Worm (Caenorhabditis elegans): ENCODE data around the gene sto-5.
A peak's percentile ranks its signal among the peaks of the same experiment; 100 is the strongest.

sto-5 gene

DNA sequence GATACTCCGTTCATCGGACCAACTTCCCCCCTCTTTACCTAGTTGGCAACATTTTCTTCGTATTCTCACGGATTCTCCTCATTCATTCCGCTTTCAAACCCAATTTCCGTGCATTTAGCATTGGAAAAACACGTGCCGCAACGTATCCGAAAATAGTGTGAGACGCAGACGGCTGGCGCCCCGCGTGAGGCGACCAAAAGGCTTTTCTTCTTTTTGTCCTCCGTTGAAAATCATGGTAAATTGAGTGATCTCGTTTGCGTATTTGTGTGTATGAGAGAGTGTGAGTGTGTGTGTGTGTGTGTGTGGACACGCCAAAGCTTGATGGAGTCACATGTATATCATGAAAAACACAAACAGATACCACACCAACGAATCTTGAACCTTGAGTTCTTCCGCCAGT is 28.4 kb downstream of the sto-5 start (continued):
- TF ChIP-seq fkh-8 (tag; optimal IDR thresholded peaks at IDR 0.05) (peak; percentile 98), C16A3.4 (tag; optimal IDR thresholded peaks at IDR 0.05) (peak; percentile 84), ceh-63 (GFP tag; optimal IDR thresholded peaks at IDR 0.05) (no peak), F16B12.6 (tag; optimal IDR thresholded peaks at IDR 0.05) (no peak), egl-13 (tag; optimal IDR thresholded peaks at IDR 0.05) (peak; percentile 90), snu-23 (GFP tag; optimal IDR thresholded peaks at IDR 0.05) (peak; percentile 97), fkh-4 (tag; optimal IDR thresholded peaks at IDR 0.05; ENCODE audit: borderline replicate concordance) (no peak), nhr-90 (tag; optimal IDR thresholded peaks at IDR 0.05; ENCODE audit: poor library complexity) (peak; percentile 89), nhr-19 (GFP tag; conservative IDR thresholded peaks at IDR 0.05) (peak; percentile 91), nhr-12 (tag; optimal IDR thresholded peaks at IDR 0.05) (no peak), egl-27 (tag; optimal IDR thresholded peaks at IDR 0.05) (peak; percentile 69 to 77), zip-4 (GFP tag; optimal IDR thresholded peaks at IDR 0.05) (peak; percentile 46), rnt-1 (tag; optimal IDR thresholded peaks at IDR 0.05) (peak; percentile 86), aha-1 (tag; optimal IDR thresholded peaks at IDR 0.05) (peak; percentile 11), ceh-82 (tag; optimal IDR thresholded peaks at IDR 0.05) (peak; percentile 72 to 86 (median 81)), mab-9 (GFP tag; IDR thresholded peaks at IDR 0.05) (peak; percentile 56; the same call in 1 of the 2 replicates), fos-1 (tag; optimal IDR thresholded peaks at IDR 0.05) (peak; percentile 74), fkh-10 (GFP tag; optimal IDR thresholded peaks at IDR 0.05) (peak; percentile 98), dsc-1 (tag; optimal IDR thresholded peaks at IDR 0.05) (peak; percentile 86), efl-3 (GFP tag; optimal IDR thresholded peaks at IDR 0.05) (no peak), pag-3 (tag; optimal IDR thresholded peaks at IDR 0.05; ENCODE audit: borderline replicate concordance, insufficient read depth) (no peak), unc-30 (tag; optimal IDR thresholded peaks at IDR 0.05) (no peak), C04F5.9 (tag; optimal IDR thresholded peaks at IDR 0.05) (no peak), nhr-11 (tag; optimal IDR thresholded peaks at IDR 0.05) (peak; percentile 85), swsn-7 (tag; optimal IDR thresholded peaks at IDR 0.05) (peak; percentile 92), ztf-4 (tag; optimal IDR thresholded peaks at IDR 0.05) (peak; percentile 93), lin-15B (tag; optimal IDR thresholded peaks at IDR 0.05) (peak; percentile 23), tbx-2 (tag; optimal IDR thresholded peaks at IDR 0.05) (peak; percentile 95), nhr-76 (tag; optimal IDR thresholded peaks at IDR 0.05) (no peak), ets-5 (GFP tag; IDR thresholded peaks at IDR 0.05) (no peak), elt-3 (tag; optimal IDR thresholded peaks at IDR 0.05) (peak in 2 of 6 experiments; percentile 77 to 89), Y116A8C.19 (tag; optimal IDR thresholded peaks at IDR 0.05; ENCODE audit: borderline replicate concordance) (no peak), hpl-2 (GFP tag; optimal IDR thresholded peaks at IDR 0.05) (peak; percentile 80), ces-1 (GFP tag; optimal IDR thresholded peaks at IDR 0.05) (no peak), sox-4 (tag; optimal IDR thresholded peaks at IDR 0.05) (peak; percentile 85), nhr-47 (tag; optimal IDR thresholded peaks at IDR 0.05) (peak; percentile 91), isw-1 (GFP tag; IDR thresholded peaks at IDR 0.05) (peak; percentile 68), grh-1 (GFP tag; IDR thresholded peaks at IDR 0.05) (peak; percentile 65), vab-15 (tag; optimal IDR thresholded peaks at IDR 0.05) (peak; percentile 80), mep-1 (tag; optimal IDR thresholded peaks at IDR 0.05) (peak; percentile 92), nhr-237 (tag; optimal IDR thresholded peaks at IDR 0.05) (peak; percentile 66), pqm-1 (tag; optimal IDR thresholded peaks at IDR 0.05) (no peak), lin-39 (tag; optimal IDR thresholded peaks at IDR 0.05) (peak; percentile 50), zag-1 (tag; optimal IDR thresholded peaks at IDR 0.05) (no peak), hlh-17 (GFP tag; optimal IDR thresholded peaks at IDR 0.05; ENCODE audit: borderline replicate concordance) (no peak), lin-13 (GFP tag; optimal IDR thresholded peaks at IDR 0.05) (peak; percentile 89), ceh-8 (GFP tag; optimal IDR thresholded peaks at IDR 0.05) (peak; percentile 78), aly-2 (tag; optimal IDR thresholded peaks at IDR 0.05) (no peak), blmp-1 (tag; optimal IDR thresholded peaks at IDR 0.05) (peak; percentile 78), unc-130 (tag; optimal IDR thresholded peaks at IDR 0.05) (peak; percentile 90), snpc-4 (tag; optimal IDR thresholded peaks at IDR 0.05) (peak; percentile 66), unc-62 (GFP tag; optimal IDR thresholded peaks at IDR 0.05) (no peak), ama-1 (optimal IDR thresholded peaks at IDR 0.05) (peak; percentile 34), nhr-84 (tag; optimal IDR thresholded peaks at IDR 0.05) (no peak)
